Worm (Caenorhabditis elegans) whole organism, L3 larva: ENCODE data around the gene lmp-1.

Experiments used
- nhr-28 ChIP-seq: fragments of 150-350 bp; optimal IDR thresholded peaks from 2 replicates; lab custom pipeline; 2014; ENCODE audit warnings: missing biosample characterization, missing genetic modification characterization
- zag-1 ChIP-seq: fragments of 150-350 bp; optimal IDR thresholded peaks from 2 replicates; lab custom pipeline; 2014; ENCODE audit warnings: missing biosample characterization, missing genetic modification characterization
- ztf-11 ChIP-seq: fragments of 150-350 bp; optimal IDR thresholded peaks from 2 replicates; lab custom pipeline; 2014; ENCODE audit warnings: missing biosample characterization, missing genetic modification characterization

DNA sequence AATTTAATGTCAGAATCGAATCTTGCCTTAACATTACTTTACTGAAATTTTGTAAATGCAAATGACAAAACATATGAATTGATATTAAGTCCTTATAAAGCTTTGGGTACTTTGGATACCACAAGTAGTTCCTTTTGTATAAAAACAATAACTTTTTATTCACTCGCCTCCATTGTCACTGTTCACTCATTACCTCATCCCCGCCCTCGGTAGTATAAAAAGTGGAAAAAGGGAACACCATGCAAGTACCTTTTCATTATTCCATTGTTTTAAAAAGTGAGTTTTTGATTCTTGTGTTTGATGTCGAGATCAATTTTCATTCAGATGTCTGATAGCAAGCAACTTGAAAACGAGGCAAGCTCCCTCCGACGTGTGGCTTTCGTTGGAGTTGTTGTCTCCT lies 43.5 kb downstream of the lmp-1 start, which contains the start of gene col-171:
- TF ChIP-seq zag-1 (tag; lab: Kevin White, UChicago), result no peak
- TF ChIP-seq nhr-28 (tag; lab: Kevin White, UChicago), result no peak
- no peak for TF ChIP-seq ztf-11 (tag; lab: Kevin White, UChicago)
